Fruit fly (Drosophila melanogaster) whole organism, adult: ENCODE results near the gene CG31871.

Source experiments
- CG33017 ChIP-seq: fragments of 200-800 bp; sonication (Bioruptor generic); optimal IDR thresholded peaks from 2 replicates; lab custom pipeline; 2018; ENCODE audit warnings: missing biosample characterization, mild to moderate bottlenecking, missing genetic modification characterization, moderate library complexity
- CG5204 ChIP-seq: fragments of 200-800 bp; sonication (Bioruptor generic); optimal IDR thresholded peaks from 2 replicates; lab custom pipeline; 2016; ENCODE audit warnings: missing biosample characterization, missing genetic modification characterization
- CG7045 ChIP-seq: fragments of 200-800 bp; sonication (Bioruptor generic); optimal IDR thresholded peaks from 2 replicates; lab custom pipeline; 2017; ENCODE audit warnings: missing biosample characterization, mild to moderate bottlenecking, missing genetic modification characterization
- Clk ChIP-seq: fragments of 200-800 bp; sonication (Bioruptor generic); optimal IDR thresholded peaks from 2 replicates; lab custom pipeline; 2017; ENCODE audit warnings: missing biosample characterization, missing genetic modification characterization
- Hr96 ChIP-seq: fragments of 200-800 bp; sonication (Bioruptor generic); optimal IDR thresholded peaks from 2 replicates; lab custom pipeline; 2016; ENCODE audit warnings: missing biosample characterization, missing genetic modification characterization
- bab1 ChIP-seq: fragments of 200-800 bp; sonication (Bioruptor generic); optimal IDR thresholded peaks from 3 replicates; lab custom pipeline; 2019; ENCODE audit warnings: missing biosample characterization, mild to moderate bottlenecking, missing genetic modification characterization, moderate library complexity
- cnc ChIP-seq, 2 experiments: fragments of >200 bp; optimal IDR thresholded peaks; 2 replicates each; lab custom pipeline; 2017
- kay ChIP-seq: fragments of 200-800 bp; sonication (Bioruptor generic); peaks from one replicate; lab custom pipeline; 2016; ENCODE audit warnings: missing biosample characterization, missing genetic modification characterization, borderline replicate concordance
- ovo ChIP-seq: fragments of 200-800 bp; sonication (Bioruptor generic); optimal IDR thresholded peaks from 2 replicates; lab custom pipeline; 2016; ENCODE audit warnings: missing biosample characterization, missing genetic modification characterization
- pad ChIP-seq: fragments of 200-800 bp; sonication (Bioruptor generic); optimal IDR thresholded peaks from 3 replicates; lab custom pipeline; 2017; ENCODE audit warnings: missing biosample characterization, missing genetic modification characterization, mild to moderate bottlenecking, moderate library complexity, missing genetic modification reagents

DNA sequence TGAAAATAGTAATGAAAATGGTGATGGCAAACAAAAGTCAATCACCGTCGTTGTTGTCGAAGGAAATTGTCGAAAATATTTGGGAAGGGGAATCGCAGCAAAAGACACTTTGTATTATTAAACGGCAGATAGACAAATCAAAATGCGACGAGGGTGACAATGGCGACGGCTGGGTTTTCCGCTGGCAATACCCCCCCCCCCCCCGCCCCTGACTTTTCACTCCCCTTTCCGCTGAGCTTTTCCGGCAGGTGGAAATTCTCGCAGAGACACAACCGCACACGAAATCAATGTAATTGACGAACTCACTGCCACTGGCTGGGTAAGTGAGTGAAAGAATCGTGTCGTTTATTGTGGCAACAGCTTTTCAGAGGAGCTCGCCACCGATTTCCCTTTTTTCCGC is 46.2 kb downstream of the CG31871 start:
- TF ChIP-seq Clk (no peak), kay (GFP tag; lab: Kevin White, UChicago) (no peak), ovo (no peak), Hr96 (no peak), bab1 (GFP tag; lab: Kevin White, UChicago) (no peak), CG7045 (GFP tag; lab: Kevin White, UChicago) (no peak), cnc (optimal IDR thresholded peaks at IDR 0.05; lab: Kevin White, UChicago) (no peak), pad (GFP tag; lab: Kevin White, UChicago) (no peak), CG5204 (GFP tag; lab: Kevin White, UChicago) (no peak), CG33017 (tag; lab: Kevin White, UChicago) (no peak)
